Worm (Caenorhabditis elegans) whole organism, early embryonic: ENCODE data around the gene K09C4.9.

ENCODE experiments used
- B0310.2 ChIP-seq: sonication (generic microtip); optimal IDR thresholded peaks from 2 replicates; lab custom pipeline; 2016; ENCODE audit warnings: mild to moderate bottlenecking, missing genetic modification characterization, missing compliant biosample characterization
- F13C5.2 ChIP-seq: sonication (generic microtip); optimal IDR thresholded peaks from 2 replicates; lab custom pipeline; 2017; ENCODE audit warnings: mild to moderate bottlenecking, missing genetic modification characterization, inconsistent platforms, missing compliant biosample characterization
- aly-1 ChIP-seq: sonication (generic microtip); optimal IDR thresholded peaks from 2 replicates; lab custom pipeline; 2016; ENCODE audit warnings: missing genetic modification characterization, missing compliant biosample characterization
- ama-1 ChIP-seq: fragments of 150-350 bp; optimal IDR thresholded peaks from 2 replicates; lab custom pipeline; 2014
- ceh-13 ChIP-seq: fragments of 200-800 bp; sonication (Bioruptor generic); optimal IDR thresholded peaks from 2 replicates; lab custom pipeline; 2018; ENCODE audit warnings: mild to moderate bottlenecking, missing genetic modification characterization, missing compliant biosample characterization
- ceh-36 ChIP-seq: sonication (generic microtip); optimal IDR thresholded peaks from 2 replicates; lab custom pipeline; 2016; ENCODE audit warnings: missing genetic modification characterization, inconsistent platforms, missing compliant biosample characterization
- ets-7 ChIP-seq: sonication (generic microtip); optimal IDR thresholded peaks from 2 replicates; lab custom pipeline; 2016; ENCODE audit warnings: missing genotype, missing genetic modification characterization, missing compliant biosample characterization
- flt-1 ChIP-seq: fragments of 200-800 bp; sonication (Bioruptor generic); IDR thresholded peaks from 2 replicates; pipeline ENCODE4 v1.3.6; 2022; ENCODE audit warnings: missing genetic modification characterization, missing compliant biosample characterization
- hmbx-1 ChIP-seq: sonication (generic microtip); optimal IDR thresholded peaks from 2 replicates; lab custom pipeline; 2016; ENCODE audit warnings: mild to moderate bottlenecking, missing genetic modification characterization, missing compliant biosample characterization
- hmg-4 ChIP-seq: fragments of 200-800 bp; sonication (Bioruptor generic); optimal IDR thresholded peaks from 2 replicates; lab custom pipeline; 2018; ENCODE audit warnings: mild to moderate bottlenecking, missing genetic modification characterization, missing compliant biosample characterization
- hnd-1 ChIP-seq: sonication (generic microtip); optimal IDR thresholded peaks from 2 replicates; lab custom pipeline; 2016; ENCODE audit warnings: missing genetic modification characterization, missing compliant biosample characterization
- pes-1 ChIP-seq: fragments of 200-800 bp; sonication (Bioruptor generic); IDR thresholded peaks from 2 replicates; pipeline ENCODE4 v1.3.6; 2022; ENCODE audit warnings: missing genetic modification reagents, missing genetic modification characterization, missing compliant biosample characterization
- scrt-1 ChIP-seq: fragments of 200-800 bp; sonication (Bioruptor generic); IDR thresholded peaks from 2 replicates; pipeline ENCODE4 v1.3.6; 2022; ENCODE audit warnings: missing genetic modification characterization, missing compliant biosample characterization
- sea-1 ChIP-seq: fragments of 200-800 bp; sonication (Bioruptor generic); conservative IDR thresholded peaks from 2 replicates; pipeline ENCODE4 v1.3.6; 2022; ENCODE audit warnings: missing genetic modification characterization, missing compliant biosample characterization
- tbx-11 ChIP-seq: fragments of 200-800 bp; sonication (Bioruptor generic); IDR thresholded peaks from 2 replicates; pipeline ENCODE4 v1.3.6; 2022; ENCODE audit warnings: missing genetic modification characterization, missing compliant biosample characterization
- tbx-37 ChIP-seq: fragments of 200-800 bp; sonication (Bioruptor generic); conservative IDR thresholded peaks from 2 replicates; pipeline ENCODE4 v1.3.6; 2022; ENCODE audit warnings: missing genetic modification reagents, missing genetic modification characterization, missing compliant biosample characterization
- tra-4 ChIP-seq: sonication (generic microtip); optimal IDR thresholded peaks from 2 replicates; lab custom pipeline; 2017; ENCODE audit warnings: missing genetic modification characterization, missing compliant biosample characterization

K09C4.9 gene

DNA sequence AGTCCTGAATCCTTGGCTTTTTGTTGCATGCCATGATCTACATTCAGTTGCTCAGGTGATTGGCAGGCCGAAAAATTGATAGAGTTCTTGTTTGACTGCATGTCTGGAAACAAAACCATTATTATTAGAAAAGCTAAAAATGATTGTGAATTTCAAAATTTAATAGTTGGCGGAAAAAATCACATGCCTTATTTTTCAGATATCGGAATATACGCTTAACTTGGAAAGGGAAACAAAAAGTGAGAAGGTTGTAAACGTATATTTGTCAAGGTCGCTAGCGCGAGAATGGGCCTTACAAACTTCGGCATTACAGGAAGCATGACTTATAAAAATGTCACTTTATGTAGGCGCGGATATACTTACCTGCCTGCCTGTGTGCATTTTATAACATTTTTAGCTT, at the start of gene K09C4.9:
Gene K09C4.9 (minus strand): TSS at position 101 of the 400 bp plus-strand sequence.
- TF ChIP-seq hnd-1 (tag; lab: Kevin White, UChicago), result no peak
- no peak for TF ChIP-seq tbx-37 (GFP tag; lab: Robert Waterston, UW)
- no peak for TF ChIP-seq aly-1 (tag; lab: Kevin White, UChicago)
- no peak for TF ChIP-seq scrt-1 (GFP tag; lab: Robert Waterston, UW)
- TF ChIP-seq ama-1, result no peak
- no peak for TF ChIP-seq pes-1
- TF ChIP-seq hmg-4 (GFP tag; lab: Kevin White, UChicago), result no peak
- no peak for TF ChIP-seq tbx-11
- TF ChIP-seq hmbx-1 (tag; lab: Kevin White, UChicago), result no peak
- no peak for TF ChIP-seq ceh-36 (tag; lab: Kevin White, UChicago)
- no peak for TF ChIP-seq sea-1 (GFP tag; lab: Robert Waterston, UW)
- TF ChIP-seq B0310.2 (tag; lab: Kevin White, UChicago), result no peak
- no peak for TF ChIP-seq F13C5.2
- no peak for TF ChIP-seq flt-1 (GFP tag; lab: Robert Waterston, UW)
- TF ChIP-seq ceh-13, result no peak
- no peak for TF ChIP-seq ets-7 (tag; lab: Kevin White, UChicago)
- no peak for TF ChIP-seq tra-4

DNA sequence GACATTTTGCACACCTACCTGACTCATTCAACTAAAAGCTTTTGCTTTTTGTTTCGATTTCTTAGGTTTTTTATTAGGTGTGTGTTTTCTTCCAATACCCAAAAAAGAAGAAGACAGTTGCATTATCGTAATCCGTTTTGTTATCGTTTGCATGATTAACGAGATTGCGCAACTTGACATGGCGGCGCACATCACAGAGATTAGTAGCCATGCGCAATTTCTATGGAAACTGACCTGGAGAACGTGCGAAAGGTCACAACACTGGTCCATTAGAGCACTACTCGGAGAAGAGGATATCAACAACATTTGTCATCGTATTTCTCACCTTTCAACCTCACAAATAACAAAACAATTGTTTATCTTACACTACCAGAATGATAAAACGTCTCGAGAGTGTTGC, 45.3 kb upstream of the K09C4.9 start:
- TF ChIP-seq ceh-36 (tag; lab: Kevin White, UChicago), result peak; percentile 17
- no peak for TF ChIP-seq hmbx-1 (tag; lab: Kevin White, UChicago)

DNA sequence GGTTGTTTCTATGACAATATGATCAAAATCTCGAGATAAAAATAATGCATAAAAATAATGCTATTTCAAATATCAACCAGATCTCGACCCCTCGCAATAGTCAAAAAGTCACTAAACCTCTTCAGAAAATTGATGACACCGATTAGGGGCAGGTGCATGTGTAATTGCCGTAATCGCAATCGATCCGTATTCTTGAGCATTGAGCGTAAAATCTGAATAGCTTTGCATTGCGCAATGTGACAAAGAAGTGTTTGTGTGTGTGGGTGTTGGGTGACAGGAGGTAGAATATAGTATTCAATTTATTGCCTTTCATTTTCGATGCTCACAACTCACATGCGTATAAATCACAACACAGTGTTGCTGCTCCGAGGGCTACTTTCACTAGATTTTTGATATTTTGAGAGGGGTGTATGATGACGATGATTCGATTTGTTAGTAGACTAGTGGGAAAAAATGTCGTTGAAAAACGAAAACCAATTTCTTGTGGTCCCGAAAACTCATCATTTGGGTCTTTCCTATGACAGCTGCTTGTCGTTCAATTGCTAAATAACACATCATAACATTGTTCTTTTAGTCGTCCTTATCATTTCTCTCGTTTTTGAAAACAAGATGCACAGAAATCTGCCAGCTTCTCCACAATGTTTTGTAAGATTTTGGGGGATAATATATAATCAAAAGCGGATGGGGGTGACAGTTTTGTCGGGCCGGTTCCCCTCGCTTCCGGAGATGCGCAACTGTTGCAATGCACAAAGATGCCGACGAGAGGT, 44.5 kb upstream of the K09C4.9 start:
- TF ChIP-seq sea-1 (GFP tag; lab: Robert Waterston, UW), result no peak
- TF ChIP-seq hmg-4 (GFP tag; lab: Kevin White, UChicago), result no peak
- TF ChIP-seq hmbx-1 (tag; lab: Kevin White, UChicago), result no peak
- TF ChIP-seq flt-1 (GFP tag; lab: Robert Waterston, UW), result no peak
- TF ChIP-seq ceh-36 (tag; lab: Kevin White, UChicago), result no peak
- no peak for TF ChIP-seq ets-7 (tag; lab: Kevin White, UChicago)
- TF ChIP-seq scrt-1 (GFP tag; lab: Robert Waterston, UW), result no peak
- no peak for TF ChIP-seq tbx-11
- TF ChIP-seq B0310.2 (tag; lab: Kevin White, UChicago), result no peak
- TF ChIP-seq pes-1, result no peak
- TF ChIP-seq tbx-37 (GFP tag; lab: Robert Waterston, UW), result no peak
- no peak for TF ChIP-seq F13C5.2
- no peak for TF ChIP-seq ceh-13
- TF ChIP-seq tra-4, result no peak
- TF ChIP-seq hnd-1 (tag; lab: Kevin White, UChicago), result no peak
- TF ChIP-seq aly-1 (tag; lab: Kevin White, UChicago), result no peak
- TF ChIP-seq ama-1, result no peak

DNA sequence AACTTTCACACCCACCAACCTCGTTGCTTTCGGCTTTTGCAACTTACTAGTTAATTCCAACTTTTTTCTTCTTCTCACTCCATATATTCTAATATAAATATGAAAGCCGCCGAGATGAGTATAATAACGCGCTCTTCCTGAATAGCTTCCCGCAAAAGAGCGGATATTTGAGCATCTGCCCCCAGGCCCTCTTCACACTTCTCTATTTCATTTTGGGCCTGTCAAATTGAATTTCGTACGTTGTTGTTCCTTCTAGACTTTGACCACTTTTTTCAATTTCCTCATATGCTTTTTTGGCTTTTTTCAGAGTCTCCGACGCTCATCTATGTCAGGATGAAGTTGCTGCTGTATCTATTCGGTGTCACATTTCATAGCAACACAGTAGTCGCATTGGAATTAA, 43.4 kb upstream of the K09C4.9 start, which contains the start of gene ddr-2:
Gene ddr-2 (plus strand): TSS at position 301 of the 400 bp plus-strand sequence.
- TF ChIP-seq pes-1 (no peak), flt-1 (GFP tag; lab: Robert Waterston, UW) (no peak), hmg-4 (GFP tag; lab: Kevin White, UChicago) (no peak), hmbx-1 (tag; lab: Kevin White, UChicago) (no peak), tbx-37 (GFP tag; lab: Robert Waterston, UW) (no peak), tra-4 (no peak), F13C5.2 (no peak), ceh-13 (no peak), aly-1 (tag; lab: Kevin White, UChicago) (no peak), B0310.2 (tag; lab: Kevin White, UChicago) (no peak), tbx-11 (no peak), sea-1 (GFP tag; lab: Robert Waterston, UW) (no peak), ama-1 (no peak)

DNA sequence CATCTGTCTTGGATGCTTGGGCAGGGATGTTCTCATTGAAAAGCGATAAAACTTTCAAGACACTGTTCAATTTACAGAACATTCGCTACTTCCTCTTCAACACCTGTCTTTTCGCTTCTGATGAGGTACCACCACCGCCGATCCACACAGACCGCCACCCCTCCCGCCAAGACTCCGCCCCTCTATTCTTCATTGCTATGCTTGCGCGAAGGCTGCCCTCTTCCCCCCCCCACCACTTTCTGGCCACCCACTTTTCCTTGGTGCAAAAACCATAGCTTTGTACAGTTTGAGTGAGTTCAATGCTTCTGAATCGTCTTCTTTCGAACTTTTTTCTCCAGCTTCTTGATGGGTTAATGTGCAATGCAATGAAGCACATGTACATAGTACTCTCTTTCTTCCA, 42.4 kb upstream of the K09C4.9 start:
- no peak for TF ChIP-seq ceh-13
- peak; percentile 21 for TF ChIP-seq F13C5.2

DNA sequence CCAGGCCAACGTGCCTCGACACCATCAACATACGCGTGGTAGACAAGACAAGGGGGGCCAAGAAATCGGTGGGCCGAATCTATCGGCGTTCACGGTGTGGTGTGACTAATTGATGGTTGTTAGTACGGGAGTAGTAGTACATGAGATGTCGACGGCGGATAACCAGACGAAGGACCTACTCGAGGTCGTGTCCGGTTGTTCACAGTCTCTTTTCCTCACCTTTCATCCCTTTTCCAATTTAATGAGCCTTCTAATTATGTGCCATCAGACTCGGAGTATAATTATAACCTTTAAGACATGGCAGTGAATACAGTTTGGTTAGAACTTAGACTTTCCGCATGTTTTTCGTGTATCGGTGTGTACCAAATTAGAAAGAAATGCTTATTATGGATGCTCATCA, 39.1 kb upstream of the K09C4.9 start:
- TF ChIP-seq hnd-1 (tag; lab: Kevin White, UChicago), result no peak
- no peak for TF ChIP-seq pes-1
- no peak for TF ChIP-seq ceh-36 (tag; lab: Kevin White, UChicago)
- no peak for TF ChIP-seq tbx-37 (GFP tag; lab: Robert Waterston, UW)
- TF ChIP-seq ama-1, result no peak
- TF ChIP-seq F13C5.2, result no peak
- no peak for TF ChIP-seq flt-1 (GFP tag; lab: Robert Waterston, UW)
- TF ChIP-seq hmbx-1 (tag; lab: Kevin White, UChicago), result no peak

DNA sequence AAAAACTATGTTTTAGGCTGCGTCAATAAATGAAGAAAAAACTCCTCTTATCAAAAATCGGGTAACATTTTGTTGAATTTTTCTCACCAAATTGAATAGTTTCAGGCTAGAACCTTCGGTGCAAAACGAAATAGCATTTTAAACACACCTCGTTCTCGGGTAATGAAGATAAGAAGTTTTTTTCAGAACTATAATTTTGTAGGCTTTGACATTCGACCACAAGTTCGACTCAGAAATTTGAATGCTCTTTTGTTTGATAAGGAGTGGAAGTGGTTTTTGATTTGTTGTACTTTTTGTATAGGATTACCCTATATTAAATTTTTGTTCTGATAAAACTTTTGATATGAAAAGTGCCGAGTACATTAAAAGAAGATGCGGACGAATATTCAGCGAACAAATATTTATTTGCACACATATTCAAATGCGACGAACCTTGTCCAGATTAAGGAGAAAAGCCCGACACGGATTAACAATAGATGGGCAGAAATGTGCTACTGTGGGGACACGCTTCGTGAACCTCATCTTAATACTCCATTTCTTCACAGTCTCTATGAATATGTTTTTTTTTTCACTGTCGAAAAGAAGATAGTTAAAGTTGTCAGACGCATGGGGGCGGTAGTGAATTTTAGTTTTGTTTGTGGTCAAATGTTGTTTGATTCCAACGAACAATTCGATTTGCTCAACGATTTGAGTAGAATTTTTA, 35.2 kb upstream of the K09C4.9 start:
- no peak for TF ChIP-seq pes-1

DNA sequence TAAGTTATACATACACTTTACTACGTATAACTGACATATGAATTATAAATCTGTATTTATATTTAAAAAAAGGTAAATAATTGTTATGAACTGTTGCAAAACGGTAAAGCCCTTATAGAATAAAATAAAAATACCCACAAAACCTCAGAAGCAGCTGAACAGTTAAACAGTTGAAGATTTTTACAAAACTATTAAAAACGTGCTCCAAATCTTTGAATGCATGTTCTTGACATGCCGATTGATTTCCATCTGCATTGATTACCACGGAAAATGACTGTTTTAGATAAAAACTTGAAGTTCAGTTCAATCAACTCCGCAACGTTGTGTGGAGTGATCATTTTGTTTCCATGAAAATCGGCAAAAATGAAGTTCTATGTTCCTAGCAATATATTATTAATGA, 32.5 kb upstream of the K09C4.9 start, which contains the start of gene F11D5.7:
Gene F11D5.7 (plus strand): TSS at position 301 of the 400 bp plus-strand sequence.
- no peak for TF ChIP-seq hmg-4 (GFP tag; lab: Kevin White, UChicago)
- TF ChIP-seq tbx-37 (GFP tag; lab: Robert Waterston, UW), result no peak
- TF ChIP-seq tbx-11, result no peak
- no peak for TF ChIP-seq ceh-13
